Fruit fly (Drosophila melanogaster): ENCODE data around the gene Cyp308a1.

Gene Cyp308a1

DNA sequence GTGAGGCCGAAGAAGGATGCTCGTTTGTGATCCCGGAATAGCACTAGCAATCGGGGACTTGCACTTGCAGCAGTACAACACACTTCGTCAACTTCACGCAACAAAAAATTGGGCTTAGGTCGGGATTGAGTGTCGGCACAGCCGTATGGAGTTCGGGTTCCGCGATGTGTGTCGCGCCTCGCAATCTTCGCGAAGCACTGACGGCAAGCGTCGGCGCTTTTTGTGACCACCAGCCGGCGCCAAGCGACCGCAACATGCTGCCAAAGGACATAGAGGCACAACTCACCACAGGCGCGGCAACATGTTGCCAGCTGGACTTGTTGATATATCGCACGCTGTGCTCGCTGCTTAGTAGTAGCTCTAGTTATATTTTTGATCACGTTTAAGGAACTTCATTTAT lies 16.6 kb downstream of the Cyp308a1 start, which contains the start of gene CCKLR-17D1:
CCKLR-17D1 (minus strand) TSS at position 303 of the 400 bp plus-strand sequence.
- TF ChIP-seq Dll (optimal IDR thresholded peaks at IDR 0.05) (no peak), pan (optimal IDR thresholded peaks at IDR 0.05) (no peak), EcR (GFP tag; optimal IDR thresholded peaks at IDR 0.05) (no peak), psq (optimal IDR thresholded peaks at IDR 0.05) (no peak), usp (GFP tag; optimal IDR thresholded peaks at IDR 0.05) (no peak), CG8478 (optimal IDR thresholded peaks at IDR 0.05) (no peak)

DNA sequence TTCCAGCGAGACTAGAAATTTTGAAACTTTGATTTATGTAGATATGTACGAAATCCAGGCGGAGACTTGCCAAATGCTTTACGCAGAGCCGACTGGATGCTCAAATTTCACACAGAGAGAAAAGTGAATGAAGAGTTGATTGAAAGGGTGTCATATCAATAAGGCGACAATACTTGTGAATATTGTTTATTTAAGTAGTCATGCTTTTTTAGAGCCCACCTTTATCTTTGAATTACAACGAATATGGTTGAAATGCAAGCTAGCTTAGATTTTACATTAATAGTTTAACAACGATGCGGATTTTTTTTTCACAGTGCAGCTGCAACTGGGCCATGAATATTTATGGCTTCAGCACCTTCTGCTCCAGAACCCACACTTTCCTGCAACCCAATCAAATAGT lies 30.1 kb downstream of the Cyp308a1 start, which contains the start of gene CG6873:
CG6873 (minus strand) TSS at position 101 of the 400 bp plus-strand sequence.
- no peak for TF ChIP-seq EcR (GFP tag; optimal IDR thresholded peaks at IDR 0.05)
- no peak for TF ChIP-seq usp (GFP tag; optimal IDR thresholded peaks at IDR 0.05)
- TF ChIP-seq Dll (optimal IDR thresholded peaks at IDR 0.05) = no peak
- no peak for TF ChIP-seq pan (optimal IDR thresholded peaks at IDR 0.05)
- no peak for TF ChIP-seq CG8478 (optimal IDR thresholded peaks at IDR 0.05)
- TF ChIP-seq psq (optimal IDR thresholded peaks at IDR 0.05) = no peak

DNA sequence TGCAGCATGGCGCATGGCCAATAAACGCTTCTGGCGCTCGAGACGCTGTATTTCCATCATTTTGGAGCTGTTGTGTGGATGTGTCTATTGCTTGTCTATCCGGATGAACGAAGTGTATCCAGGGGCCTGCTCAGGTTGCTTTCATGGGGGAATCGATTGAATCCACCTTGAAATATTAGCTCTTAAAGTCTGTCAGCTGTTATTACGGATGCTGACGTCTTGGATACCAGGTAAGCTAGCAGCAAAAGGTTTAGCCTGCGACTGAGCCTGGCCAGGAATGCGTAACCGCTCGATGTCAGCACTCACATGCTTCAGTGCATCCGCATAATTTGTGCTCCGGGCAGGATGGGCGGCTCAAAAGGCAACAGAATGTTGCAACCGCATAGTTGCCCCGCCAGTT lies 38.5 kb downstream of the Cyp308a1 start, which contains the start of gene CG12609:
CG12609 (minus strand) TSS at position 101 of the 400 bp plus-strand sequence.
- TF ChIP-seq Dll (optimal IDR thresholded peaks at IDR 0.05) (no peak), pan (optimal IDR thresholded peaks at IDR 0.05) (no peak), psq (optimal IDR thresholded peaks at IDR 0.05) (no peak), CG8478 (optimal IDR thresholded peaks at IDR 0.05) (no peak), usp (GFP tag; optimal IDR thresholded peaks at IDR 0.05) (no peak), EcR (GFP tag; optimal IDR thresholded peaks at IDR 0.05) (no peak)
